Fruit fly (Drosophila melanogaster): Measurements from ENCODE around the gene Hayan.

Gene Hayan

DNA sequence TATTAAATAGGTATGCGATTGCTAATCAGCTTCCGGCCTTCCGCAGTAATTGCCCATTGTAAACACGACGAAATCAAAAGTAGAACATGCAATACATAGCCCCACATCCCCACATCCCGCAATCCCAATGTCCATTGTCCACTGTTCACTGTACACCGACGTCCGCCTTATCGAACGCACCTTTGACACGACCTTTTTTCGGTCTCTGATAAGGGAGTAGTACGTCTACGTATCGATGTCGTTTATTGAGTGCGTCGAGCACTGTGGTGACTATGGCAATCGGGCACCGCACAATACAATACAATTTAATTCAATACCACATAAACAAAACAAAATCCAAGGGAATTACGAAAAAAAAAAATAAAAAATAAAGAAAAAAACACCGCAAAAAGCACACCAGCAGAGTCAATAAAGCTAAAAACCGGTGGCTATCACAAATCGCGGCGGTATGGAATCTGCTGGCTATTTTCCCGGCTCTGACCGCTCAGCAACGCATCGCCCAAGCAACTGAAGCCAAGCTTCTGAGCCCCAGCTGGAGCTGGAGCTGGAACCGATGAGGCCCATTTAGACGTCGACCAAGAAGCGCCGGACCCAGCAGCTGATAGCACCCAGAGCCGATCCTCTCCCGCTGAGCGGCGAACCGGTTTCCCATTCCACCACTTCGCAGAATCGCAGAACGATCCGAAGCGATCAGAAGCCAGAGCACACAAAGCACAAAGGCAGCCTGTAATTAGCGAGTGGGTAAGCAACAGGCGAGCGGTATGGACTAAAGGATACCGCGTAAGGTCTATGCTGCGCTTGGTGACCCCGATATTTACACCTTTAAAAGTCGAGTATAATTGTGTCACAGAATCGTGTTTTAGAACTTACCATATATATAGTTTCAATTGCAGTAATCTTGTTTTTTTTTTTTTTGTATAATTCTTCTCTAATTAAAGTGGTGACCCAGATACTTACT lies at the start of gene Hayan:
TSS of gene Hayan (minus strand) at position 512 of the 958 bp plus-strand sequence.
- TF ChIP-seq CTCF (optimal IDR thresholded peaks at IDR 0.05) (no peak), CG8478 (optimal IDR thresholded peaks at IDR 0.05) (no peak)

DNA sequence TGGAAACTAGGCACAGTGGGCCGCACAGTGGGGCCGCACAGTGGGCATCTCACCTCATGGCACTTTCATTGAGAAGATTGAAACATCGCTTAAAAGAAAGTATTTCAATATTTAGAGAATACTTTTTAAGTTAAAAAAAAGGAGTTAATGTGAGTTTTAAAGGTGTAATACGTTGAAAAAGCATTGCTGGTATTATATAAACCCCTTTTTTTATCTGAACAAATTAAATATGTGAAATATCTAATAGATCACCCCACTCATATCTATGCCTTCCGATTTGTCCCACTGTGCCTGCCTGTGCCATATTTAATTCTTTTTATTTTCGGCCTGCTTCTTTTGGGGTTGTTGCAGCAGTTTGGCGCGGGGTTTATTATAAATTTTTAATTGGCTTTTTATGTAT lies 49.7 kb upstream of the Hayan start:
- no peak for TF ChIP-seq CG8478 (optimal IDR thresholded peaks at IDR 0.05)
- TF ChIP-seq CTCF (optimal IDR thresholded peaks at IDR 0.05), result no peak

DNA sequence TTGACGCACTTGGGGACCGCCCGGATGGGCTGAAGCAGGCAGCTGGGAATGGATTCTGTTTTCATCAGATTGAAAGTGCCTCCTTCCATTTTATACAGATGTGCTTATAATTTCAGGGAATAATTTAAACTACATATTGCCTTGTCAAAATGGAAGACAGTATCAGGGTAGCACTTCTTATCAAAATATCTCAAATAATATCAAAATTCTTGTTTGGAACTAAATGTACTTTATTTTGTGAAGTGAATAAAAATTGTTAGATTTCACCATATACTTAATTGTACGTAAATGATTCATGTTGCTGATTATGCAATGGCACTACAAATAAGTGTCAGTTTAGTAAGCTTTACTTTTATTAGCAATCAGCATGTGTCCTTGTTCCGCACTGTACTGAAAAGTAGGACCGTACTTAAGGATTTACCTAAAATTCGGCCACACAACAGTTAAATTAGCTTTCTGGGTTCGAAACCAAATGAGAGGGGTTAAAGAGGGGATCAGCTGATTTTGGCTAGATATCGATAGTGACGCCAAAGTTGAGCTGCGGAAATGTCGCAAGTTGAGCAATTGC lies 44.7 kb upstream of the Hayan start, which contains the start of the genes CG15042 and CG15047:
TSS of gene CG15042 (minus strand) at position 101 of the 568 bp plus-strand sequence.
TSS of gene CG15047 (plus strand) at position 518 of the 568 bp plus-strand sequence.
- no peak for TF ChIP-seq CG8478 (optimal IDR thresholded peaks at IDR 0.05)
- TF ChIP-seq CTCF (optimal IDR thresholded peaks at IDR 0.05), result no peak

DNA sequence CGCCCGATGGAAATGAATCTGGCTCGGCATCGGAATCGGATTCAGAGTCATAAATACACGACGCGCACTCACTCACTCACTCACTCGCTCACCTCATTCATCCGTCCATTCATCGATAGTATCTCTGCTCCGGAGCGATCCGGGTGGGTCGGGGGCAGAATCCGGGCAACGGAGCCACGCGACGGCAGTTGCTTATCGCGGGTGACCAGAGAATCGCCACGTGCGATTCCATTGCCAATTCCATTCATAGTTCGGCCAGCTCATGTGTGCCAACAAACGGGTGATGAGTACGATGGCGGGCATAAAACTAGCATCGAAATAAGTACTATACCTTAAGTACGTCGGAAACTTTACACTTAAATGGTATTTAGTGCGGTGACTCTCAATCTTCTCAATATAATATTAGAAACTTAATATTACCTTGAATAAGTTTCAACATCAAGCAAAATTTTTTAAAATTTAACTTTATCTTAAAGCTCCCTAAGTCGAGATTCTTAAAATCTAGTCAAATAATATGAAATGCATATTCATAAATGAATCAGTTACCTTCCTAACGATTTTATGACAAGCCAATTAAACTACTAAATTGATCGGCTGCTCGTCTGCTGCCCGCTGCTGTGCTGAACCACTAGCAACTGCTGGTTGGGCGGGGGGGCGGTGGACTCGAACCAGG lies 41.2 kb upstream of the Hayan start:
- TF ChIP-seq CTCF (optimal IDR thresholded peaks at IDR 0.05) (no peak), CG8478 (optimal IDR thresholded peaks at IDR 0.05) (no peak)

dm6 chrX:18523146-18523812 lies 39.7 kb upstream of the Hayan start:
- TF ChIP-seq CTCF (optimal IDR thresholded peaks at IDR 0.05), result no peak
- TF ChIP-seq CG8478 (optimal IDR thresholded peaks at IDR 0.05), result no peak

DNA sequence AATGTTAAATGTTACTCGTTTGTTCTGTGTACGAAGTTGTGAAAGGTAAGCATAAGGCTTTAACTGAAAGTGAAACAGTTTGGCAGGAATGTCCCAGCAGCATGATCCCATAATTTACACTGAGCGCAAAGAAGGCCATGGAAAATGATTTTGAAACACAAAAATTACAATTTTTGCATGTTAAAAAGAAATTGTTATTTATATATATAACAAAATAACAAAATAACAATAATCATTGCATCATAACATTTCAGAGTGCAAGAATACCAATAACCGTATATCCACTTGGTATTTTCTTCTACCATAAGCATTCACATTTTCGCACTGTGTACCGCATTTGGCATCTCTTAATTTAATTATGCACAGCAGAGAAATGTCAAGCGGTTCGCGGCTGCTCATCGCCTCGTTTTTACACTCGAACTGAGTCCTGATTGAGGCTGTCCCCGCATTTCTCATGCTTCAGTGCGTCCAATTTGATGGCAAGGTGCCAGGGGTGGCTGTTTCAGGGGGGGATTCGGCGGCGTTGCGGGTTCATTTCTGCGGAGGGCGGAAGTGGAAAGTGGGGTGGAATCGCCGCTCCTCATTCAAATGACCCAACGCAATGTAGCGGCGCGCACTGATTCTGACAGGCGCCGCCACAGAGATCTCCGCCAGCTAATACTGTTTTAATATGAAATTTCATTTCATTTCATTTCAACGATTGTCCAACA lies 39.0 kb upstream of the Hayan start, which contains the start of gene CG6481:
TSS of gene CG6481 (minus strand) at position 51 of the 710 bp plus-strand sequence.
- TF ChIP-seq CTCF (optimal IDR thresholded peaks at IDR 0.05), result no peak
- TF ChIP-seq CG8478 (optimal IDR thresholded peaks at IDR 0.05), result no peak

DNA sequence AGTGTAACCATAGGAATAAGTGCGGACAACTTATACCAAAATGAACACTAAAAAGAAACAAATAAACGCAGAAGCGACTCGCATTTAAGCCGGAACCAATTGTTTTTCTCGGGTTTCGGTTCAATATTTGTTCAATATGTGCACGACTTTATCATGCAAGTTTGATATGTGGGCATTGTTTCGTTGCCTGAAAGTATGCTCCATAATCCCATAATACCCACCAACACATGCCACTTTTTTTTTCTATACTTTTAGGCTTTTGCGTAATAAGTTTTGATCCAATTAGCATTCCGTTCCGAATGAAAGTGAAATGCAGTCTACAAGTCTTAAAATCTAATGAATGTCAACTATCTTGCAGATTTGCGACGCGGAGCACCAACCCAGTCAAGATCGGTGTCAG lies 36.8 kb upstream of the Hayan start:
- TF ChIP-seq CTCF (optimal IDR thresholded peaks at IDR 0.05) (no peak), CG8478 (optimal IDR thresholded peaks at IDR 0.05) (no peak)

dm6 chrX:18517415-18517814 lies 33.8 kb upstream of the Hayan start:
- TF ChIP-seq CTCF (optimal IDR thresholded peaks at IDR 0.05) (peak; percentile 93 to 96), CG8478 (optimal IDR thresholded peaks at IDR 0.05) (no peak)

DNA sequence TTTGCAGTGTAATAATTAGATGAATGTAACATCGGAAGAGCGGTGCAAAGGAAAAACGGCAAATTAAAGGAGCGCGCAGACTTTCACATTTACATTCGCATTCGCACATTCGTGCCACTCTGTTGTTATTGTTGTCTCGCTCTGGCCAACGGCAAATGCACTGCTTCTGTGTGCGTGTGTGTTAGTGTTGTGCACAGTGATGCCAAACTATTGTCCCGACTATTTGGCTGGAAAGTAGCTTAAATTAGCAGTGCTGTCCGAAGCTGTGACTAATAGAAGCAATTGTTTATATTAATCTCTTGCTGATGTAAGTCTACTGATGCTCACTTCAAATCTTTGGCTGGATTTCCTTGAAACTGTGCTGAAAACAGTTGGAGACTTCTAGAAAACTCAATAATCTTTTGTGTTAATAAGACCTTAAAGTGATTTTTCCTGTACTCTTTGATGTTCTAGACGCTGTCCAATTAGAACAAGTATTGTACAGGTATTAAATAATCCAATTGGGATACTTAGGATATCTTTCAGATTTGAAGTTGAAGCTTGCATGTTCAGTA lies 32.5 kb upstream of the Hayan start:
- TF ChIP-seq CTCF (optimal IDR thresholded peaks at IDR 0.05) (peak; percentile 6 to 42), CG8478 (optimal IDR thresholded peaks at IDR 0.05) (no peak)

DNA sequence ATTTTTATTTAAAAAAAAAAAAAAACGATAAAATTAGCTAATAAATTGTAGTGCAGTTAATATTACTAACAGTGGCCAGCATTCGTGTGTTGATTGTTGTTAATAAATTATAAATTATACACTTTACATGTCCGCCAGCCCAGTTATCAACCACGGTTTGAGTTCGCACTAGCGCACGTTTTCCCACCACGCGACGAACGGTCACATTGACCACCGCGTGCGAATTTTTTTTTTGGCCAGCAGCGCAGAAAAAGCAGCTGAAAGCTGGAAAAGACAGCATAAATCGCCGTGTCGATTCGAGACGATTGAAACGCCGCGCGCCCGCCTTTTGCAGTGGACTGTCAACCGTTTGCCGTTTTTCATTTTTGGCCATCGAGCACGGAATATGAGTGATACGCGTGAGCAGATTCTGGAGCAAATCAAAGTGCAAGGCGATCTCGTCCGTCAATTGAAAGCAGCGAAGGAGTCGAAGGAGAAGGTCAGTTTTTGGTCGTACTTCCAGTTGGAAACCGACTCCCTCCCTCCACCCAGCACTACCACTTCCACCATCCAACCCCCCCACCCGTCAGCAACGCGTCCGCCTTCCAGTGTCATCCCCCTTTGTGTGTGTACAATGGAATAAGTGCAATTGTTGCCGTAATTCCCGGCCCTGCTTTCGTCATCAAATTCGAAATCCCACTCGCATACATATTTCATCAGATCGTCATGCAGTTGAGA lies 31.8 kb upstream of the Hayan start, which contains the start of the genes Bx and HisRS:
TSS of gene Bx (plus strand) at position 224 of the 717 bp plus-strand sequence.
TSS of gene HisRS (plus strand) at position 224 of the 717 bp plus-strand sequence.
- TF ChIP-seq CTCF (optimal IDR thresholded peaks at IDR 0.05), result peak; percentile 52 to 73
- no peak for TF ChIP-seq CG8478 (optimal IDR thresholded peaks at IDR 0.05)

- TF ChIP-seq CTCF (optimal IDR thresholded peaks at IDR 0.05) (no peak), CG8478 (optimal IDR thresholded peaks at IDR 0.05) (no peak)
Measured at dm6 chrX:18514767-18515166, 31.2 kb upstream of the Hayan start, which contains the start of gene CG6470. Gene CG6470 (minus strand): TSS chrX:18514867.

DNA sequence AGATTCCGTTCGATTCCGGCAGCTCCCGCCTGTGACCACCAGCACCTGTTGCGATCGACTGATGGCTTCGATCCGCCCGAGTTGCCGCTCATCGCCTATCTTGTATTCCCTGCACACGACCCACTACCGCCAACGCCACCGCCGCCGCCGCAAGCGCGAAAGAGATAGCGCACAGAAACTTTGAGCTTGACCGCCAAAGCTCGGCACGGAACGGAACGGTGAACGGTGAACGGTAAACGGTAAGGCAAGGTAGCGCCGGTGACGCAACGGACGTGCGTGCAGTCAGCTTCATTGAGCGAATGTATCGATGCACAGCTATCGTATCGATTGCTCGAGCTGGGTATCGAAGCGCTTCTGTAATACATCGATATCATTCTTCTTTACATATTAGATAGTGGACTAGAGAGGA lies 28.7 kb upstream of the Hayan start, which contains the start of gene Ggt-1:
TSS of gene Ggt-1 (minus strand) at position 251 of the 409 bp plus-strand sequence.
- TF ChIP-seq CG8478 (optimal IDR thresholded peaks at IDR 0.05) (no peak), CTCF (optimal IDR thresholded peaks at IDR 0.05) (no peak)

DNA sequence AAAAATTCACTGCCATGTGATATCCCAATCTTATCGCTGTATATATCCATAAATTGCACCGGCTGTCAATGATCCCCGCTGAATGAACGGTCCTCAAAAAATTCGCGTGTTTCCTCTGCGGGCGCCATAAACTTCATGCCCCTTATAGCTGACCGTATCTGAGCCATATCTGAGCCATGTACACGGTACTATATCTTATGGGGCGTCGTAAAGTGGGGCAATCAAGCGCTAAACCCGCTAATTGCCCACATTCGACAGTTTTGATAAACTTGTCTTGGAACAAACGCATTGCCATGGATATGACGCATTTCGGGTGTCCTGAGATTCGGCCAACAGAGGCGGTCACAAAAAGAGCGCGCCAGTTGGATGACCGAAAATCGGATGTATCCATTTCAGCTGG lies 27.3 kb upstream of the Hayan start:
- TF ChIP-seq CTCF (optimal IDR thresholded peaks at IDR 0.05) (no peak), CG8478 (optimal IDR thresholded peaks at IDR 0.05) (no peak)
